Worm (Caenorhabditis elegans): ENCODE measurements around the gene ltd-1.

ltd-1 gene

ce11 chrII:8104998-8105397 is 12.4 kb upstream of the ltd-1 start, which contains the start of gene sfxn-5:
TSS of gene sfxn-5 (minus strand) at chrII:8105052.
- TF ChIP-seq hlh-1 (tag; optimal IDR thresholded peaks at IDR 0.05) (peak; percentile 91), unc-62 (GFP tag; optimal IDR thresholded peaks at IDR 0.05) (peak; percentile 4), unc-120 (tag; optimal IDR thresholded peaks at IDR 0.05; ENCODE audit: poor library complexity, severe bottlenecking) (peak; percentile 84), lin-13 (tag; optimal IDR thresholded peaks at IDR 0.05) (no peak)

- no peak for TF ChIP-seq nhr-76 (tag; optimal IDR thresholded peaks at IDR 0.05)
- no peak for TF ChIP-seq bed-3 (GFP tag; optimal IDR thresholded peaks at IDR 0.05)
- no peak for TF ChIP-seq nhr-2 (tag; optimal IDR thresholded peaks at IDR 0.05)
- TF ChIP-seq lin-32 (GFP tag; optimal IDR thresholded peaks at IDR 0.05), result no peak
- no peak for TF ChIP-seq nhr-12 (tag; optimal IDR thresholded peaks at IDR 0.05)
- no peak for TF ChIP-seq lsy-2 (tag; optimal IDR thresholded peaks at IDR 0.05)
- no peak for TF ChIP-seq ceh-39 (tag; optimal IDR thresholded peaks at IDR 0.05)
- TF ChIP-seq ceh-83 (GFP tag; optimal IDR thresholded peaks at IDR 0.05), result no peak
- no peak for TF ChIP-seq nhr-28 (tag; optimal IDR thresholded peaks at IDR 0.05)
- TF ChIP-seq mls-2 (tag; optimal IDR thresholded peaks at IDR 0.05), result no peak
- TF ChIP-seq ztf-11 (tag; optimal IDR thresholded peaks at IDR 0.05), result no peak
Observed at ce11 chrII:8102041-8102440, 9.5 kb upstream of the ltd-1 start, which contains the start of gene sre-2. TSS of gene sre-2 (minus strand) at chrII:8102141.

- TF ChIP-seq lin-32 (GFP tag; optimal IDR thresholded peaks at IDR 0.05), result no peak
- no peak for TF ChIP-seq unc-62 (GFP tag; optimal IDR thresholded peaks at IDR 0.05)
- TF ChIP-seq ceh-83 (GFP tag; optimal IDR thresholded peaks at IDR 0.05), result no peak
- peak; percentile 49 for TF ChIP-seq nhr-2 (tag; optimal IDR thresholded peaks at IDR 0.05)
Observed at ce11 chrII:8099212-8099784, 6.7 kb upstream of the ltd-1 start.

ce11 chrII:8093914-8094313 is 1.4 kb upstream of the ltd-1 start:
- TF ChIP-seq blmp-1 (tag; optimal IDR thresholded peaks at IDR 0.05) (peak; percentile 12), M03D4.4 (tag; optimal IDR thresholded peaks at IDR 0.05) (no peak)

ce11 chrII:8093283-8093682 is 729 bp upstream of the ltd-1 start:
- TF ChIP-seq lsy-2 (tag; optimal IDR thresholded peaks at IDR 0.05), result no peak

- TF ChIP-seq nhr-12 (tag; optimal IDR thresholded peaks at IDR 0.05) (no peak), ceh-39 (tag; optimal IDR thresholded peaks at IDR 0.05) (peak; percentile 25), mls-2 (tag; optimal IDR thresholded peaks at IDR 0.05) (no peak), pha-4 (tag; optimal IDR thresholded peaks at IDR 0.05) (no peak), nhr-28 (tag; optimal IDR thresholded peaks at IDR 0.05) (no peak), drap-1 (GFP tag; optimal IDR thresholded peaks at IDR 0.05) (peak; percentile 27), ces-1 (GFP tag; optimal IDR thresholded peaks at IDR 0.05) (no peak), M03D4.4 (tag; optimal IDR thresholded peaks at IDR 0.05) (no peak), unc-62 (GFP tag; optimal IDR thresholded peaks at IDR 0.05) (no peak), ztf-11 (tag; optimal IDR thresholded peaks at IDR 0.05) (no peak), sptf-1 (tag; optimal IDR thresholded peaks at IDR 0.05) (peak; percentile 17), ceh-43 (GFP tag; optimal IDR thresholded peaks at IDR 0.05) (no peak), nhr-76 (tag; optimal IDR thresholded peaks at IDR 0.05) (no peak), ceh-83 (GFP tag; optimal IDR thresholded peaks at IDR 0.05) (peak; percentile 37), lin-32 (GFP tag; optimal IDR thresholded peaks at IDR 0.05) (no peak), unc-120 (tag; optimal IDR thresholded peaks at IDR 0.05; ENCODE audit: poor library complexity, severe bottlenecking) (no peak), blmp-1 (tag; optimal IDR thresholded peaks at IDR 0.05) (no peak)
Observed at ce11 chrII:8091528-8091927, 1.0 kb downstream of the ltd-1 start.

- TF ChIP-seq lsy-2 (tag; optimal IDR thresholded peaks at IDR 0.05) (peak; percentile 63), bed-3 (GFP tag; optimal IDR thresholded peaks at IDR 0.05) (no peak), mep-1 (tag; optimal IDR thresholded peaks at IDR 0.05) (peak; percentile 60)
Observed at ce11 chrII:8086803-8087202, 5.8 kb downstream of the ltd-1 start, which contains the start of gene K02C4.3. TSS of gene K02C4.3 (minus strand) at chrII:8086853.

ce11 chrII:8078041-8078440 is 14.5 kb downstream of the ltd-1 start, which contains the start of gene K02C4.5:
TSS of gene K02C4.5 (plus strand) at chrII:8078435.
- TF ChIP-seq nhr-76 (tag; optimal IDR thresholded peaks at IDR 0.05), result no peak
- no peak for TF ChIP-seq lin-32 (GFP tag; optimal IDR thresholded peaks at IDR 0.05)
- no peak for TF ChIP-seq ztf-11 (tag; optimal IDR thresholded peaks at IDR 0.05)
- TF ChIP-seq ceh-39 (tag; optimal IDR thresholded peaks at IDR 0.05), result no peak
- TF ChIP-seq blmp-1 (tag; optimal IDR thresholded peaks at IDR 0.05), result no peak
- no peak for TF ChIP-seq zip-8 (tag; optimal IDR thresholded peaks at IDR 0.05)
- no peak for TF ChIP-seq bed-3 (GFP tag; optimal IDR thresholded peaks at IDR 0.05)
- no peak for TF ChIP-seq tbx-8 (GFP tag; optimal IDR thresholded peaks at IDR 0.05)
- no peak for TF ChIP-seq pha-4 (tag; optimal IDR thresholded peaks at IDR 0.05)
- TF ChIP-seq cnd-1 (tag; optimal IDR thresholded peaks at IDR 0.05), result no peak
- no peak for TF ChIP-seq nhr-2 (tag; optimal IDR thresholded peaks at IDR 0.05)
